Fruit fly (Drosophila melanogaster): Measurements from ENCODE around the gene CG3106.

CG3106 gene

dm6 chrX:9685568-9686413 is 23.1 kb upstream of the CG3106 start (continued):
- peak in 1 of 2 experiments; percentile 62 for TF ChIP-seq Hr51 (GFP tag; optimal IDR thresholded peaks at IDR 0.05)
- TF ChIP-seq Hsf (GFP tag; optimal IDR thresholded peaks at IDR 0.05) = peak; percentile 68
- TF ChIP-seq Hr78 (GFP tag; optimal IDR thresholded peaks at IDR 0.05) = peak in 1 of 2 experiments; percentile 8
- peak; percentile 8 for TF ChIP-seq MESR4 (GFP tag; optimal IDR thresholded peaks at IDR 0.05)
- no peak for TF ChIP-seq CG3838 (GFP tag; optimal IDR thresholded peaks at IDR 0.05)
- TF ChIP-seq seq (GFP tag; IDR thresholded peaks at IDR 0.05) = no peak
- TF ChIP-seq Awh (GFP tag; IDR thresholded peaks at IDR 0.05) = no peak
- no peak for TF ChIP-seq Eip74EF (GFP tag; optimal IDR thresholded peaks at IDR 0.05)
- no peak for TF ChIP-seq Poxn (GFP tag; IDR thresholded peaks at IDR 0.05)
- TF ChIP-seq CG12155 (GFP tag; optimal IDR thresholded peaks at IDR 0.05) = peak; percentile 99
- TF ChIP-seq usp (GFP tag; optimal IDR thresholded peaks at IDR 0.05) = no peak
- peak; percentile 94 for TF ChIP-seq Ets65A (GFP tag)
- no peak for TF ChIP-seq CG17912 (GFP tag; optimal IDR thresholded peaks at IDR 0.05)
- no peak for TF ChIP-seq D (optimal IDR thresholded peaks at IDR 0.05)
- peak; percentile 15 for TF ChIP-seq D (GFP tag; optimal IDR thresholded peaks at IDR 0.05)
- peak; percentile 7 for TF ChIP-seq CG1529 (GFP tag; optimal IDR thresholded peaks at IDR 0.05)
- TF ChIP-seq lilli (GFP tag; optimal IDR thresholded peaks at IDR 0.05) = peak; percentile 77
- no peak for TF ChIP-seq Dip2 (GFP tag; IDR thresholded peaks at IDR 0.05)
- peak; percentile 57 for TF ChIP-seq vfl (GFP tag; optimal IDR thresholded peaks at IDR 0.05)
- TF ChIP-seq dm (GFP tag; optimal IDR thresholded peaks at IDR 0.05) = peak; percentile 37
- no peak for TF ChIP-seq CG1792 (GFP tag; optimal IDR thresholded peaks at IDR 0.05)
- no peak for TF ChIP-seq gcm (GFP tag; optimal IDR thresholded peaks at IDR 0.05)
- no peak for TF ChIP-seq CG17612 (GFP tag; IDR thresholded peaks at IDR 0.05)
- no peak for TF ChIP-seq ATbp (GFP tag; optimal IDR thresholded peaks at IDR 0.05)
- TF ChIP-seq Fer3 (tag; optimal IDR thresholded peaks at IDR 0.05) = peak; percentile 55
- TF ChIP-seq CG8290 (GFP tag; optimal IDR thresholded peaks at IDR 0.05) = peak; percentile 48
- peak; percentile 17 to 41 for TF ChIP-seq CG8290 (tag; optimal IDR thresholded peaks at IDR 0.05)
- peak; percentile 77 for TF ChIP-seq CG4328 (GFP tag; optimal IDR thresholded peaks at IDR 0.05)
- TF ChIP-seq caup (GFP tag; optimal IDR thresholded peaks at IDR 0.05; ENCODE audit: severe bottlenecking) = no peak
- peak; percentile 56 for TF ChIP-seq CG15696 (tag; optimal IDR thresholded peaks at IDR 0.05)
- TF ChIP-seq CG6854 (GFP tag; optimal IDR thresholded peaks at IDR 0.05) = peak; percentile 9
- peak; percentile 49 for TF ChIP-seq CG9609 (GFP tag; optimal IDR thresholded peaks at IDR 0.05)
- TF ChIP-seq Sox100B (GFP tag; optimal IDR thresholded peaks at IDR 0.05) = peak; percentile 5
- no peak for TF ChIP-seq CG12769 (tag; optimal IDR thresholded peaks at IDR 0.05)
- peak; percentile 53 for TF ChIP-seq NC2β (GFP tag; optimal IDR thresholded peaks at IDR 0.05)
- TF ChIP-seq CG9727 (GFP tag; optimal IDR thresholded peaks at IDR 0.05) = peak; percentile 68
- peak; percentile 58 for TF ChIP-seq Oli (tag; optimal IDR thresholded peaks at IDR 0.05)
- peak; percentile 34 for TF ChIP-seq HHEX (GFP tag; optimal IDR thresholded peaks at IDR 0.05)
- peak; percentile 79 for TF ChIP-seq mam (GFP tag; optimal IDR thresholded peaks at IDR 0.05)
- TF ChIP-seq gfzf (GFP tag; optimal IDR thresholded peaks at IDR 0.05) = peak; percentile 66
- TF ChIP-seq p53 (GFP tag; optimal IDR thresholded peaks at IDR 0.05) = no peak
- TF ChIP-seq fd96Cb (tag; optimal IDR thresholded peaks at IDR 0.05) = peak; percentile 42
- TF ChIP-seq sqz (GFP tag; optimal IDR thresholded peaks at IDR 0.05) = no peak
- TF ChIP-seq grn (GFP tag; optimal IDR thresholded peaks at IDR 0.05) = peak; percentile 35
- TF ChIP-seq CG12942 (GFP tag; optimal IDR thresholded peaks at IDR 0.05) = peak; percentile 30
- TF ChIP-seq eyg (GFP tag; optimal IDR thresholded peaks at IDR 0.05) = peak; percentile 24
- peak; percentile 41 for TF ChIP-seq yki (optimal IDR thresholded peaks at IDR 0.05)
- peak; percentile 54 for TF ChIP-seq Dip3 (GFP tag; optimal IDR thresholded peaks at IDR 0.05)
- TF ChIP-seq Elba2 (GFP tag; optimal IDR thresholded peaks at IDR 0.05) = no peak
- peak; percentile 43 for TF ChIP-seq Six4 (GFP tag; optimal IDR thresholded peaks at IDR 0.05)
